Fruit fly (Drosophila melanogaster) Kc167 (cell line): ENCODE measurements around the gene mip130.

ENCODE experiments used
- Myc ChIP-seq: fragments of >200 bp; optimal IDR thresholded peaks from 2 replicates; lab custom pipeline; 2017; ENCODE audit warnings: missing external identifiers
- Sin3A ChIP-seq: fragments of >200 bp; optimal IDR thresholded peaks from 2 replicates; lab custom pipeline; 2018; ENCODE audit warnings: missing external identifiers
- h ChIP-seq: fragments of >200 bp; optimal IDR thresholded peaks from 3 replicates; lab custom pipeline; 2018; ENCODE audit warnings: missing external identifiers
- insv ChIP-seq: fragments of >200 bp; optimal IDR thresholded peaks from 3 replicates; lab custom pipeline; 2018; ENCODE audit warnings: missing external identifiers
- psq ChIP-seq: fragments of >200 bp; optimal IDR thresholded peaks from 2 replicates; lab custom pipeline; 2017; ENCODE audit warnings: missing external identifiers
- ttk ChIP-seq: sonication (Bioruptor generic); optimal IDR thresholded peaks from 2 replicates; lab custom pipeline; 2017; ENCODE audit warnings: missing external identifiers

dm6 chrX:1963591-1964216 is 55.7 kb downstream of the mip130 start:
- no peak for TF ChIP-seq insv (lab: Kevin White, UChicago)
- TF ChIP-seq h (lab: Kevin White, UChicago) = no peak
- TF ChIP-seq psq = no peak
- no peak for TF ChIP-seq ttk (lab: Kevin White, UChicago)
- no peak for TF ChIP-seq Myc (lab: Kevin White, UChicago)
- no peak for TF ChIP-seq Sin3A (lab: Kevin White, UChicago)
